Worm (Caenorhabditis elegans) whole organism, L2 larva: Measurements from ENCODE around the gene F11A5.16.

ENCODE experiments used
- R02D3.7 ChIP-seq: fragments of 150-350 bp; optimal IDR thresholded peaks from 2 replicates; lab custom pipeline; 2014; ENCODE audit warnings: missing biosample characterization, missing genetic modification characterization
- Y55F3AM.14 ChIP-seq: fragments of 200-800 bp; sonication (Bioruptor generic); optimal IDR thresholded peaks from 2 replicates; lab custom pipeline; 2018; ENCODE audit warnings: mild to moderate bottlenecking, missing genetic modification characterization, missing compliant biosample characterization
- ZK546.5 ChIP-seq: sonication (generic microtip); optimal IDR thresholded peaks from 2 replicates; lab custom pipeline; 2017; ENCODE audit warnings: missing biosample characterization, missing genetic modification characterization
- alr-1 ChIP-seq: fragments of 150-350 bp; optimal IDR thresholded peaks from 2 replicates; lab custom pipeline; 2014; ENCODE audit warnings: missing biosample characterization, missing genetic modification characterization
- aly-2 ChIP-seq: fragments of 150-350 bp; optimal IDR thresholded peaks from 2 replicates; lab custom pipeline; 2014; ENCODE audit warnings: missing biosample characterization, missing genetic modification characterization
- ama-1 ChIP-seq: fragments of 150-350 bp; optimal IDR thresholded peaks from 2 replicates; lab custom pipeline; 2018; ENCODE audit warnings: inconsistent platforms
- blmp-1 ChIP-seq: sonication (generic microtip); optimal IDR thresholded peaks from 2 replicates; lab custom pipeline; 2017; ENCODE audit warnings: missing genetic modification characterization, mild to moderate bottlenecking, missing compliant biosample characterization, antibody characterized with exemption, moderate library complexity; ENCODE audit not compliant: insufficient read depth
- ceh-16 ChIP-seq: fragments of 150-350 bp; optimal IDR thresholded peaks from 2 replicates; lab custom pipeline; 2014; ENCODE audit warnings: missing biosample characterization, missing genetic modification characterization
- ceh-82 ChIP-seq: fragments of 150-350 bp; optimal IDR thresholded peaks from 2 replicates; lab custom pipeline; 2014; ENCODE audit warnings: missing biosample characterization, missing genetic modification characterization
- crh-2 ChIP-seq: sonication (generic microtip); optimal IDR thresholded peaks from 2 replicates; lab custom pipeline; 2017; ENCODE audit warnings: missing biosample characterization, missing genetic modification characterization
- dmd-4 ChIP-seq: sonication (generic microtip); optimal IDR thresholded peaks from 2 replicates; lab custom pipeline; 2017; ENCODE audit warnings: missing biosample characterization, missing genetic modification characterization
- elt-3 ChIP-seq: sonication (generic microtip); optimal IDR thresholded peaks from 2 replicates; lab custom pipeline; 2017; ENCODE audit warnings: missing biosample characterization, missing genetic modification characterization
- gmeb-1 ChIP-seq: fragments of 150-350 bp; optimal IDR thresholded peaks from 2 replicates; lab custom pipeline; 2014; ENCODE audit warnings: missing biosample characterization, missing genetic modification characterization
- lin-11 ChIP-seq: fragments of 150-350 bp; sonication (generic microtip); optimal IDR thresholded peaks from 2 replicates; lab custom pipeline; 2014; ENCODE audit warnings: missing biosample characterization, missing genetic modification characterization, inconsistent platforms, mixed read lengths
- lin-13 ChIP-seq: fragments of 150-350 bp; optimal IDR thresholded peaks from 2 replicates; lab custom pipeline; 2014; ENCODE audit warnings: missing biosample characterization, missing genetic modification reagents, missing genetic modification characterization
- lin-39 ChIP-seq: fragments of 150-350 bp; optimal IDR thresholded peaks from 2 replicates; lab custom pipeline; 2014; ENCODE audit warnings: missing biosample characterization, missing genetic modification reagents, missing genetic modification characterization
- lsy-2 ChIP-seq, 2 experiments: fragments of 150-350 bp in 1 of 2; sonication (generic microtip) in 1 of 2; optimal IDR thresholded peaks; 2 replicates each; lab custom pipeline; 2014 to 2017; ENCODE audit warnings: missing biosample characterization in 2 of 2, missing genetic modification characterization in 2 of 2
- mab-5 ChIP-seq: fragments of 150-350 bp; optimal IDR thresholded peaks from 2 replicates; lab custom pipeline; 2014; ENCODE audit warnings: missing biosample characterization, missing genetic modification characterization
- mbf-1 ChIP-seq: sonication (generic microtip); optimal IDR thresholded peaks from 2 replicates; lab custom pipeline; 2017; ENCODE audit warnings: missing biosample characterization, missing genetic modification characterization
- nhr-10 ChIP-seq: sonication (generic microtip); optimal IDR thresholded peaks from 2 replicates; lab custom pipeline; 2017; ENCODE audit warnings: missing biosample characterization, missing genetic modification characterization
- nhr-12 ChIP-seq: fragments of 150-350 bp; optimal IDR thresholded peaks from 2 replicates; lab custom pipeline; 2014; ENCODE audit warnings: missing biosample characterization, missing genetic modification characterization
- nhr-21 ChIP-seq: fragments of 150-350 bp; optimal IDR thresholded peaks from 2 replicates; lab custom pipeline; 2014; ENCODE audit warnings: missing biosample characterization, missing genetic modification characterization
- nhr-23 ChIP-seq: fragments of 150-350 bp; optimal IDR thresholded peaks from 2 replicates; lab custom pipeline; 2014; ENCODE audit warnings: missing biosample characterization, missing genetic modification reagents, missing genetic modification characterization
- nhr-237 ChIP-seq: fragments of 150-350 bp; optimal IDR thresholded peaks from 2 replicates; lab custom pipeline; 2014; ENCODE audit warnings: missing biosample characterization, missing genetic modification characterization
- nhr-25 ChIP-seq: fragments of 150-350 bp; sonication (generic microtip); optimal IDR thresholded peaks from 3 replicates; lab custom pipeline; 2014; ENCODE audit warnings: missing biosample characterization, missing genetic modification characterization
- nhr-6 ChIP-seq: fragments of 150-350 bp; optimal IDR thresholded peaks from 2 replicates; lab custom pipeline; 2014; ENCODE audit warnings: missing biosample characterization, missing genetic modification characterization
- peb-1 ChIP-seq: fragments of 150-350 bp; optimal IDR thresholded peaks from 2 replicates; lab custom pipeline; 2014; ENCODE audit warnings: missing biosample characterization, missing genetic modification characterization
- sem-4 ChIP-seq: fragments of 150-350 bp; optimal IDR thresholded peaks from 2 replicates; lab custom pipeline; 2014; ENCODE audit warnings: missing biosample characterization, missing genetic modification reagents, missing genetic modification characterization
- skn-1 ChIP-seq: sonication (generic microtip); optimal IDR thresholded peaks from 2 replicates; lab custom pipeline; 2017; ENCODE audit warnings: missing biosample characterization, missing genetic modification characterization
- sma-3 ChIP-seq: sonication (generic microtip); optimal IDR thresholded peaks from 2 replicates; lab custom pipeline; 2016; ENCODE audit warnings: missing genetic modification reagents, missing genetic modification characterization, missing compliant biosample characterization
- sma-9 ChIP-seq, 2 experiments: fragments of 150-350 bp in 1 of 2; sonication (generic microtip) in 1 of 2; optimal IDR thresholded peaks; 2 replicates each; lab custom pipeline; 2014 to 2016; ENCODE audit warnings: missing genetic modification characterization in 2 of 2, mild to moderate bottlenecking in 1 of 2, missing biosample characterization in 1 of 2, missing compliant biosample characterization in 1 of 2, missing genetic modification reagents in 1 of 2, moderate library complexity in 1 of 2
- snpc-4 ChIP-seq: fragments of 150-350 bp; optimal IDR thresholded peaks from 2 replicates; lab custom pipeline; 2014; ENCODE audit warnings: missing biosample characterization, missing genetic modification characterization
- unc-39 ChIP-seq: fragments of 150-350 bp; optimal IDR thresholded peaks from 2 replicates; lab custom pipeline; 2014; ENCODE audit warnings: missing biosample characterization, missing genetic modification characterization
- unc-55 ChIP-seq: fragments of 150-350 bp; sonication (generic microtip); optimal IDR thresholded peaks from 3 replicates; lab custom pipeline; 2014; ENCODE audit warnings: missing biosample characterization, missing genetic modification reagents, missing genetic modification characterization
- unc-62 ChIP-seq: fragments of 150-350 bp; optimal IDR thresholded peaks from 2 replicates; lab custom pipeline; 2014; ENCODE audit warnings: missing biosample characterization, missing genetic modification reagents, missing genetic modification characterization
- zag-1 ChIP-seq: fragments of 150-350 bp; optimal IDR thresholded peaks from 2 replicates; lab custom pipeline; 2014; ENCODE audit warnings: missing biosample characterization, missing genetic modification characterization
- ztf-1 ChIP-seq: fragments of 200-800 bp; sonication (Bioruptor generic); conservative IDR thresholded peaks from 2 replicates; pipeline ENCODE4 v1.3.6; 2022; ENCODE audit warnings: missing genetic modification characterization, missing compliant biosample characterization
- ztf-11 ChIP-seq: sonication (generic microtip); optimal IDR thresholded peaks from 2 replicates; lab custom pipeline; 2017; ENCODE audit warnings: missing biosample characterization, missing genetic modification characterization
- ztf-4 ChIP-seq: fragments of 150-350 bp; optimal IDR thresholded peaks from 2 replicates; lab custom pipeline; 2014; ENCODE audit warnings: missing biosample characterization, missing genetic modification characterization

The F11A5.16 gene

DNA sequence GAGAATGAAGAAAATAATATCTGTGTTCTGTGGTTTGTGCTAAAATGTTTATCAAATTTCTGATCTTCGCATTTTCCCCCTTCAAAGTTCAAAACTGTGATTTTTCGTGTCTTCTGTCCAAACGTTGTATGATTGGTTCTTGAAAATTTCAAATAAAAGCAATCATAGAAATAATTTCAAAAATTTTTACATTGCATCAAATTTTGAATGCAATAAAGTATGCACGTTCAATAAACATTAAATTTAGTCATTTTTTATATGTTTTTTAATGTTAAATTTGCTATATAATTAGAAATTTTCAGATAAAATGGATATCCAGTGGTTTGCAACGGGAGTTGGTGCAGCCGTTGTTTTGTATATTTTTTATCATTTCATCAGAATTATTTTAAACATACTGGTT lies 13.3 kb downstream of the F11A5.16 start, which contains the start of gene stdh-2:
TSS of gene stdh-2 (plus strand) at position 301 of the 400 bp plus-strand sequence.
- TF ChIP-seq unc-55 (no peak), elt-3 (tag; lab: Kevin White, UChicago) (no peak), ceh-16 (no peak), nhr-25 (tag; lab: Kevin White, UChicago) (no peak), nhr-6 (tag; lab: Kevin White, UChicago) (no peak), ama-1 (lab: Kevin White, UChicago) (no peak), R02D3.7 (tag; lab: Kevin White, UChicago) (no peak), Y55F3AM.14 (GFP tag; lab: Kevin White, UChicago) (no peak), aly-2 (no peak), lin-11 (tag; lab: Kevin White, UChicago) (no peak), snpc-4 (tag; lab: Kevin White, UChicago) (no peak), unc-39 (tag; lab: Kevin White, UChicago) (no peak), skn-1 (tag; lab: Kevin White, UChicago) (no peak), ztf-1 (GFP tag; lab: Robert Waterston, UW) (no peak), nhr-23 (no peak), lsy-2 (tag; optimal IDR thresholded peaks at IDR 0.05; lab: Kevin White, UChicago) (no peak), lin-39 (no peak)

- peak; percentile 1 for TF ChIP-seq sma-9 (GFP tag; optimal IDR thresholded peaks at IDR 0.05; lab: Kevin White, UChicago)
- TF ChIP-seq sma-9 (tag; optimal IDR thresholded peaks at IDR 0.05; lab: Kevin White, UChicago) = no peak
- TF ChIP-seq R02D3.7 (tag; lab: Kevin White, UChicago) = no peak
- TF ChIP-seq nhr-21 (tag; lab: Kevin White, UChicago) = no peak
- no peak for TF ChIP-seq lin-13
- peak; percentile 21 for TF ChIP-seq snpc-4 (tag; lab: Kevin White, UChicago)
- no peak for TF ChIP-seq nhr-237 (tag; lab: Kevin White, UChicago)
- no peak for TF ChIP-seq blmp-1 (tag; lab: Kevin White, UChicago)
- TF ChIP-seq unc-62 (GFP tag; lab: Kevin White, UChicago) = no peak
- no peak for TF ChIP-seq gmeb-1 (tag; lab: Kevin White, UChicago)
Measured at ce11 chrV:16225524-16226116, 14.9 kb downstream of the F11A5.16 start.

DNA sequence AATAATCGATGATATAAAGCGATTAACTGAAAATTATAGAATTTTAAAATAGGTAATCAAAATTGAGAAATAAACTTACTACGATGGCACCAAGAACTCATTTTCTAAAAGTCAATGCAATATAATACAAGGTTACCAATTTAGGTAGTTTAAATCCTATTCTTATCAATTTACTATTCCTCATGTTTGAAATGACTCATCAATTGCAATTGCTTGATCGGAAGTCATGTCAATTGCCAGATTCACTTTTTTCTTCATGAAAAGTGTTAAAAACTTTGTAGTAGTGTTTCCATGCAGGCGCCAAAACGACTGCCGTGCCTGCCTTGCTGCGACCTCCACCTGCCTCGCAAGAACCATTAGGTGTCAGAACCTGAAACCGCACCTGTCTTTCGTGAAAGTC lies 15.8 kb downstream of the F11A5.16 start, which contains the start of gene F11A5.13:
TSS of gene F11A5.13 (minus strand) at position 101 of the 400 bp plus-strand sequence.
- TF ChIP-seq ztf-11 (tag; lab: Kevin White, UChicago) = no peak
- TF ChIP-seq mbf-1 = no peak
- TF ChIP-seq ztf-4 = no peak
- TF ChIP-seq ztf-1 (GFP tag; lab: Robert Waterston, UW) = no peak
- no peak for TF ChIP-seq skn-1 (tag; lab: Kevin White, UChicago)
- TF ChIP-seq gmeb-1 (tag; lab: Kevin White, UChicago) = no peak
- TF ChIP-seq sma-3 (GFP tag; lab: Kevin White, UChicago) = no peak
- TF ChIP-seq mab-5 (tag; lab: Kevin White, UChicago) = no peak
- TF ChIP-seq nhr-10 = no peak
- TF ChIP-seq nhr-25 (tag; lab: Kevin White, UChicago) = no peak

DNA sequence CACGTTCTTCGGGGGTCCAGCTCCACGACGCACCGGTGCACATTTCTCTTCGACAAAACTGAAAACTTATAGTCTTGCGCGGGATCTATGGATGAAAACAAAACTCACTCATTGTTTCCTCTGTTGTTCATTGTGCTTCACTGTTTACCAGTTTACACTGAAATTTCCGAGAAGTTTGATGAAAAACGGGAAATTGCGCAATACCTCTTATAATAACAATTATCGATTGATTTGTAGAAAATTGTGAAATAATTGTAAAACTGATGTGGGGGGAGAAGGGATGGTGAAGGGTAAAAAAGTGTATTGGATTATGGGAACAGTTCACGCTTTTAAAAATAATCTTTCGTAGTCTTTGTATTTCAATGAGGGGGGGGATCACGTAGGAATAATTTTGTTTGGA lies 18.7 kb downstream of the F11A5.16 start:
- TF ChIP-seq ztf-11 (tag; lab: Kevin White, UChicago) (no peak), sem-4 (no peak), alr-1 (tag; lab: Kevin White, UChicago) (no peak), elt-3 (tag; lab: Kevin White, UChicago) (no peak), peb-1 (tag; lab: Kevin White, UChicago) (no peak), skn-1 (tag; lab: Kevin White, UChicago) (no peak), nhr-25 (tag; lab: Kevin White, UChicago) (no peak)

- TF ChIP-seq lsy-2 (tag; optimal IDR thresholded peaks at IDR 0.05; lab: Kevin White, UChicago) = no peak
- no peak for TF ChIP-seq unc-55
- no peak for TF ChIP-seq nhr-12
- no peak for TF ChIP-seq lin-13
- TF ChIP-seq skn-1 (tag; lab: Kevin White, UChicago) = no peak
- TF ChIP-seq nhr-21 (tag; lab: Kevin White, UChicago) = no peak
- no peak for TF ChIP-seq ztf-1 (GFP tag; lab: Robert Waterston, UW)
- TF ChIP-seq alr-1 (tag; lab: Kevin White, UChicago) = no peak
- TF ChIP-seq aly-2 = no peak
- TF ChIP-seq ceh-82 = no peak
- TF ChIP-seq sem-4 = no peak
- TF ChIP-seq snpc-4 (tag; lab: Kevin White, UChicago) = no peak
- TF ChIP-seq zag-1 (tag; lab: Kevin White, UChicago) = no peak
- no peak for TF ChIP-seq crh-2 (tag; lab: Kevin White, UChicago)
- no peak for TF ChIP-seq sma-9 (GFP tag; optimal IDR thresholded peaks at IDR 0.05; lab: Kevin White, UChicago)
- no peak for TF ChIP-seq sma-9 (tag; optimal IDR thresholded peaks at IDR 0.05; lab: Kevin White, UChicago)
- TF ChIP-seq peb-1 (tag; lab: Kevin White, UChicago) = no peak
- no peak for TF ChIP-seq dmd-4
- no peak for TF ChIP-seq ZK546.5
- TF ChIP-seq R02D3.7 (tag; lab: Kevin White, UChicago) = no peak
Measured at ce11 chrV:16229896-16230295, 19.1 kb downstream of the F11A5.16 start, which contains the start of the genes F21H7.2 and F21H7.12. Gene F21H7.2 (minus strand): TSS chrV:16229996. Gene F21H7.12 (plus strand): TSS chrV:16230165.
